Worm (Caenorhabditis elegans): ENCODE measurements around the gene irld-9.

ce11 chrII:1731932-1732331, 6.8 kb downstream of the irld-9 start, which contains the start of gene ceh-82:
- TF ChIP-seq dpl-1 (GFP tag; optimal IDR thresholded peaks at IDR 0.05) (no peak), sox-4 (tag; optimal IDR thresholded peaks at IDR 0.05) (no peak), mep-1 (tag; optimal IDR thresholded peaks at IDR 0.05) (no peak)
